Worm (Caenorhabditis elegans): Measurements from ENCODE around the gene spp-28.

DNA sequence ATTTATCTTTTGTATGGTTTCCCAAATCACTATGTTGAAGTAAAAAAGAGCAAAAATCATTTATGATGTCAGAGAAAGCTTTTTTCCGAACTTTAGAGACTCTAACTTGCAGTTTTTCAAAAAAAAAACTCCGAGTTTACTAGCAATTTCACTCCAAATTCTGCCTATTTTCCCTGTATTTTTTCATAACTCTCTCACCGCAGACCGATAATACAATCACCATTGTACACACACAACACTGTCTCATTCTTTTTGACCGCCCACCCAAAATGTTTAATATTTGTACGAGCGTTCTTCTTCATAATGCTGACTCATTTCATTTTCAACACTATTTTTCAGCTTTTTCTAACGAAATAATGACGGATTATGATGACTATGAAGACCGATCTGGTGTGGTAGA is 38.7 kb upstream of the spp-28 start, which contains the start of gene F43C1.5:
- TF ChIP-seq W03F9.2 (tag; optimal IDR thresholded peaks at IDR 0.05) = no peak
- no peak for TF ChIP-seq him-1 (tag; optimal IDR thresholded peaks at IDR 0.05)
- TF ChIP-seq dao-5 (tag; optimal IDR thresholded peaks at IDR 0.05) = no peak

Measured in whole organism, L4/young adult.